Fruit fly (Drosophila melanogaster) whole organism, embryonic: ENCODE data around the gene UGP.

ENCODE experiments used
- Ada2b ChIP-seq: fragments of 200-800 bp; sonication (Bioruptor generic); IDR thresholded peaks from 2 replicates; pipeline ENCODE4 v1.3.6; 2022; ENCODE audit warnings: missing biosample characterization, missing genetic modification characterization
- Antp ChIP-seq: fragments of 200-800 bp; sonication (Bioruptor generic); optimal IDR thresholded peaks from 3 replicates; lab custom pipeline; 2016; ENCODE audit warnings: missing biosample characterization, missing genetic modification characterization
- Atf-2 ChIP-seq: fragments of 200-800 bp; sonication (Bioruptor generic); optimal IDR thresholded peaks from 2 replicates; lab custom pipeline; 2016; ENCODE audit warnings: missing biosample characterization, missing genetic modification characterization
- CG1024 ChIP-seq: fragments of 200-800 bp; sonication (Bioruptor generic); IDR thresholded peaks from 2 replicates; pipeline ENCODE4 v1.3.6; 2022; ENCODE audit warnings: missing biosample characterization, missing genetic modification characterization
- CG14710 ChIP-seq: fragments of 200-800 bp; sonication (Bioruptor generic); optimal IDR thresholded peaks from 3 replicates; lab custom pipeline; 2019; ENCODE audit warnings: missing biosample characterization, mild to moderate bottlenecking, missing genetic modification characterization, moderate library complexity
- CG14860 ChIP-seq: fragments of 200-800 bp; sonication (Bioruptor generic); IDR thresholded peaks from 3 replicates; pipeline ENCODE4 v1.3.6; 2022; ENCODE audit warnings: missing biosample characterization, missing genetic modification characterization; ENCODE audit not compliant: partially characterized antibody
- CG15696 ChIP-seq: fragments of 200-800 bp; sonication (Bioruptor generic); optimal IDR thresholded peaks from 2 replicates; lab custom pipeline; 2019; ENCODE audit warnings: missing biosample characterization, mild to moderate bottlenecking, missing genetic modification characterization, moderate library complexity
- CG1602 ChIP-seq: fragments of 200-800 bp; sonication (Bioruptor generic); optimal IDR thresholded peaks from 3 replicates; lab custom pipeline; 2016; ENCODE audit warnings: missing biosample characterization, missing genetic modification characterization
- CG17328 ChIP-seq: fragments of 200-800 bp; sonication (Bioruptor generic); IDR thresholded peaks from 2 replicates; pipeline ENCODE4 v1.3.6; 2022; ENCODE audit warnings: missing biosample characterization, missing genetic modification characterization
- CG17385 ChIP-seq: fragments of 200-800 bp; sonication (Bioruptor generic); optimal IDR thresholded peaks from 3 replicates; lab custom pipeline; 2018; ENCODE audit warnings: missing biosample characterization, mild to moderate bottlenecking, missing genetic modification characterization
- CG18599 ChIP-seq: fragments of 200-800 bp; sonication (Bioruptor generic); optimal IDR thresholded peaks from 3 replicates; lab custom pipeline; 2017; ENCODE audit warnings: missing biosample characterization, missing genetic modification characterization, mild to moderate bottlenecking, moderate library complexity, missing genetic modification reagents
- CG18764 ChIP-seq: fragments of 200-800 bp; sonication (Bioruptor generic); optimal IDR thresholded peaks from 3 replicates; lab custom pipeline; 2016; ENCODE audit warnings: missing biosample characterization, missing genetic modification characterization
- CG2199 ChIP-seq: fragments of 200-800 bp; sonication (Bioruptor generic); IDR thresholded peaks from 3 replicates; pipeline ENCODE4 v1.3.6; 2022; ENCODE audit warnings: missing biosample characterization, missing genetic modification characterization
- CG31441 ChIP-seq: fragments of 200-800 bp; sonication (Bioruptor generic); IDR thresholded peaks from 2 replicates; pipeline ENCODE4 v1.3.6; 2022; ENCODE audit warnings: missing biosample characterization, missing genetic modification characterization
- CG4730 ChIP-seq: fragments of 200-800 bp; sonication (Bioruptor generic); IDR thresholded peaks from 2 replicates; pipeline ENCODE4 v1.3.6; 2022; ENCODE audit warnings: missing biosample characterization, missing genetic modification characterization
- CG6654 ChIP-seq: fragments of 200-800 bp; sonication (Bioruptor generic); optimal IDR thresholded peaks from 2 replicates; lab custom pipeline; 2017; ENCODE audit warnings: missing biosample characterization, mild to moderate bottlenecking, missing genetic modification characterization
- CG7372 ChIP-seq: fragments of 200-800 bp; sonication (Bioruptor generic); IDR thresholded peaks from 2 replicates; pipeline ENCODE4 v1.3.6; 2022; ENCODE audit warnings: missing biosample characterization, missing genetic modification characterization
- CG8281 ChIP-seq: fragments of 200-800 bp; sonication (Bioruptor generic); optimal IDR thresholded peaks from 2 replicates; lab custom pipeline; 2018; ENCODE audit warnings: missing biosample characterization, mild to moderate bottlenecking, missing genetic modification characterization, moderate library complexity
- CG8765 ChIP-seq: fragments of 200-800 bp; sonication (Bioruptor generic); IDR thresholded peaks from 2 replicates; pipeline ENCODE4 v1.3.6; 2022; ENCODE audit warnings: missing biosample characterization, missing genetic modification characterization
- CG9609 ChIP-seq: fragments of 200-800 bp; sonication (Bioruptor generic); optimal IDR thresholded peaks from 3 replicates; lab custom pipeline; 2016; ENCODE audit warnings: missing biosample characterization, missing genetic modification characterization
- CHES-1-like ChIP-seq: fragments of 200-800 bp; sonication (Bioruptor generic); optimal IDR thresholded peaks from 2 replicates; lab custom pipeline; 2016; ENCODE audit warnings: missing biosample characterization, missing genetic modification characterization
- Dip2 ChIP-seq: fragments of 200-800 bp; sonication (Bioruptor generic); IDR thresholded peaks from 2 replicates; pipeline ENCODE4 v1.3.6; 2022; ENCODE audit warnings: missing biosample characterization, missing genetic modification characterization
- Dip3 ChIP-seq: fragments of 200-800 bp; sonication (Bioruptor generic); optimal IDR thresholded peaks from 3 replicates; lab custom pipeline; 2016; ENCODE audit warnings: missing biosample characterization, missing genetic modification characterization
- Dref ChIP-seq: fragments of 200-800 bp; sonication (Bioruptor generic); IDR thresholded peaks from 2 replicates; pipeline ENCODE4 v1.3.6; 2022; ENCODE audit warnings: missing biosample characterization, missing genetic modification characterization
- E2f2 ChIP-seq: fragments of 200-800 bp; sonication (Bioruptor generic); IDR thresholded peaks from 2 replicates; pipeline ENCODE4 v1.3.6; 2022; ENCODE audit warnings: missing biosample characterization, missing genetic modification characterization
- ERR ChIP-seq: fragments of 200-800 bp; sonication (Bioruptor generic); optimal IDR thresholded peaks from 2 replicates; lab custom pipeline; 2016; ENCODE audit warnings: missing biosample characterization, missing genetic modification characterization
- Ets65A ChIP-seq: fragments of 200-800 bp; sonication (Bioruptor generic); peaks from one replicate; lab custom pipeline; 2016; ENCODE audit warnings: missing biosample characterization, missing genetic modification characterization
- GATAe ChIP-seq: fragments of 200-800 bp; sonication (Bioruptor generic); conservative IDR thresholded peaks from 2 replicates; pipeline ENCODE4 v1.3.6; 2022; ENCODE audit warnings: missing biosample characterization, missing genetic modification characterization
- H15 ChIP-seq: fragments of 200-800 bp; sonication (Bioruptor generic); IDR thresholded peaks from 3 replicates; pipeline ENCODE4 v1.3.6; 2022; ENCODE audit warnings: missing biosample characterization, missing genetic modification characterization
- HHEX ChIP-seq: fragments of 200-800 bp; sonication (Bioruptor generic); optimal IDR thresholded peaks from 3 replicates; lab custom pipeline; 2017; ENCODE audit warnings: missing biosample characterization, mild to moderate bottlenecking, missing genetic modification characterization, missing genetic modification reagents
- HLH4C ChIP-seq: fragments of 200-800 bp; sonication (Bioruptor generic); IDR thresholded peaks from 3 replicates; pipeline ENCODE4 v1.3.6; 2022; ENCODE audit warnings: missing biosample characterization, missing genetic modification characterization; ENCODE audit not compliant: partially characterized antibody
- HLH54F ChIP-seq: fragments of 200-800 bp; sonication (Bioruptor generic); optimal IDR thresholded peaks from 3 replicates; lab custom pipeline; 2016; ENCODE audit warnings: missing biosample characterization, missing genetic modification characterization
- Hr39 ChIP-seq: fragments of >200 bp; optimal IDR thresholded peaks from 2 replicates; lab custom pipeline; 2017
- Hr51 ChIP-seq, 2 experiments: fragments of 200-800 bp; sonication (Bioruptor generic); optimal IDR thresholded peaks; 2 replicates in 1 of 2; 3 replicates in 1 of 2; lab custom pipeline; 2016 to 2018; ENCODE audit warnings: missing biosample characterization in 2 of 2, missing genetic modification characterization in 2 of 2, mild to moderate bottlenecking in 1 of 2, moderate library complexity in 1 of 2
- Opbp ChIP-seq: fragments of 200-800 bp; sonication (Bioruptor generic); IDR thresholded peaks from 3 replicates; pipeline ENCODE4 v1.3.6; 2022; ENCODE audit warnings: missing biosample characterization, missing genetic modification characterization; ENCODE audit not compliant: partially characterized antibody
- ash1 ChIP-seq: fragments of 200-800 bp; sonication (Bioruptor generic); optimal IDR thresholded peaks from 2 replicates; lab custom pipeline; 2018; ENCODE audit warnings: missing biosample characterization, mild to moderate bottlenecking, missing genetic modification characterization
- br ChIP-seq: fragments of >200 bp; optimal IDR thresholded peaks from 2 replicates; lab custom pipeline; 2017
- chinmo ChIP-seq: fragments of 200-800 bp; sonication (Bioruptor generic); IDR thresholded peaks from 4 replicates; pipeline ENCODE4 v1.3.6; 2022; ENCODE audit warnings: missing biosample characterization, missing genetic modification characterization; ENCODE audit not compliant: partially characterized antibody
- da ChIP-seq: fragments of 200-800 bp; sonication (Bioruptor generic); optimal IDR thresholded peaks from 2 replicates; lab custom pipeline; 2016; ENCODE audit warnings: missing biosample characterization, missing genetic modification characterization
- dimm ChIP-seq: fragments of 200-800 bp; sonication (Bioruptor generic); IDR thresholded peaks from 2 replicates; pipeline ENCODE4 v1.3.6; 2022; ENCODE audit warnings: missing biosample characterization, missing genetic modification characterization
- disco-r ChIP-seq: fragments of 200-800 bp; sonication (Bioruptor generic); optimal IDR thresholded peaks from 2 replicates; lab custom pipeline; 2016; ENCODE audit warnings: missing biosample characterization, missing genetic modification characterization
- dm ChIP-seq: fragments of 200-800 bp; sonication (Bioruptor generic); optimal IDR thresholded peaks from 3 replicates; lab custom pipeline; 2016; ENCODE audit warnings: missing biosample characterization, missing genetic modification characterization
- gsb ChIP-seq: fragments of 200-800 bp; sonication (Bioruptor generic); IDR thresholded peaks from 2 replicates; pipeline ENCODE4 v1.3.6; 2022; ENCODE audit warnings: missing biosample characterization, missing genetic modification characterization
- her ChIP-seq: fragments of 200-800 bp; sonication (Bioruptor generic); optimal IDR thresholded peaks from 2 replicates; lab custom pipeline; 2016; ENCODE audit warnings: missing biosample characterization, missing genetic modification characterization
- hkb ChIP-seq, 2 experiments: fragments of 200-800 bp in 1 of 2; fragments of >200 bp in 1 of 2; sonication (Bioruptor generic) in 1 of 2; IDR thresholded peaks in 1 of 2; optimal IDR thresholded peaks in 1 of 2; 2 replicates each; pipeline versions ENCODE4 v1.3.6 to Lab custom; 2017 to 2022; ENCODE audit warnings: missing biosample characterization in 1 of 2, missing genetic modification characterization in 1 of 2
- jigr1 ChIP-seq: fragments of 200-800 bp; sonication (Bioruptor generic); IDR thresholded peaks from 3 replicates; pipeline ENCODE4 v1.3.6; 2022; ENCODE audit warnings: missing biosample characterization, missing genetic modification characterization
- mirr ChIP-seq: fragments of 200-800 bp; sonication (Bioruptor generic); optimal IDR thresholded peaks from 3 replicates; lab custom pipeline; 2018; ENCODE audit warnings: missing biosample characterization, mild to moderate bottlenecking, missing genetic modification characterization
- nerfin-2 ChIP-seq: fragments of 200-800 bp; sonication (Bioruptor generic); IDR thresholded peaks from 2 replicates; pipeline ENCODE4 v1.3.6; 2022; ENCODE audit warnings: missing biosample characterization, missing genetic modification characterization; ENCODE audit not compliant: partially characterized antibody
- phol ChIP-seq: fragments of 200-800 bp; sonication (Bioruptor generic); optimal IDR thresholded peaks from 3 replicates; lab custom pipeline; 2018; ENCODE audit warnings: missing biosample characterization, mild to moderate bottlenecking, missing genetic modification characterization, moderate library complexity
- pita ChIP-seq: fragments of 200-800 bp; sonication (Bioruptor generic); optimal IDR thresholded peaks from 2 replicates; lab custom pipeline; 2017; ENCODE audit warnings: missing biosample characterization, mild to moderate bottlenecking, missing genetic modification characterization
- ssp ChIP-seq: fragments of 200-800 bp; sonication (Bioruptor generic); IDR thresholded peaks from 2 replicates; pipeline ENCODE4 v1.3.6; 2022; ENCODE audit warnings: missing biosample characterization, missing genetic modification characterization
- vvl ChIP-seq: fragments of 200-800 bp; sonication (Bioruptor generic); IDR thresholded peaks from 2 replicates; pipeline ENCODE4 v1.3.6; 2022; ENCODE audit warnings: missing biosample characterization, missing genetic modification characterization

Gene UGP

DNA sequence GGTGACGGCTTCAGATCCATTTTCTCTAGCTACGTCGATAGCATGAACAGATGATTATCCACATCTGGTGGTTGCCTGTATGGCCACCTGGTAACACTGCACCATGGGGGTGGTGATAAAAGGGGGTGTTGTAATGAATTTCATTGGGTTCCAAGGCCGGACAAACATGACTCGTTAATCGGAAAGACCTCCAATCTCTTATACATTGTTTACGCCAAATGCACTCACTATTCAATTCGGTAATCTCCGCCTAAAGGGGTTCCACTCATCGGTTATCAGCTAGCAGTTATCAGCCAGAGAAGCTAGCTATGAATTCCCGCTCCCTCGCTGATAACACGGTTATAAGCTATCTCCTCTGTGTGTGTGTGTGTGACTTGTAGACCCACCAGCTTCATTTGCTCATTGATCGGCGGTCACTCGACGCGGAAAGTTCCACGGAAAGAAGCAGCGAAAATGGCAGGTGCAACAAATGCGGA is 1.5 kb upstream of the UGP start, which contains the start of gene Pdxk (continued):
- TF ChIP-seq HHEX (GFP tag; lab: Kevin White, UChicago) (no peak), CG9609 (GFP tag; lab: Kevin White, UChicago) (no peak), Dip3 (GFP tag; lab: Kevin White, UChicago) (no peak), dm (GFP tag; lab: Kevin White, UChicago) (no peak), CHES-1-like (no peak), CG6654 (GFP tag; lab: Kevin White, UChicago) (no peak), HLH4C (GFP tag; lab: Robert Waterston, UW) (0 out of 3 replicates have a peak, but pooled peaks have one; percentile 30), ERR (peak; percentile 19), Atf-2 (no peak), Hr51 (GFP tag; optimal IDR thresholded peaks at IDR 0.05; lab: Kevin White, UChicago) (no peak), Ets65A (GFP tag; lab: Kevin White, UChicago) (no peak), E2f2 (peak; percentile 37; the same call in 1 of the 2 replicates), mirr (GFP tag; lab: Kevin White, UChicago) (peak; percentile 96), CG1024 (GFP tag; lab: Robert Waterston, UW) (no peak), ssp (GFP tag; lab: Robert Waterston, UW) (no peak), br (no peak), CG18764 (GFP tag; lab: Kevin White, UChicago) (no peak), phol (tag; lab: Kevin White, UChicago) (no peak), dimm (no peak), pita (GFP tag; lab: Kevin White, UChicago) (no peak), CG17385 (peak; percentile 32), CG8281 (tag; lab: Kevin White, UChicago) (no peak), Opbp (GFP tag; lab: Robert Waterston, UW) (no peak), CG14860 (GFP tag; lab: Robert Waterston, UW) (no peak), da (GFP tag; lab: Kevin White, UChicago) (no peak), GATAe (peak; percentile 89), hkb (optimal IDR thresholded peaks at IDR 0.05; lab: Kevin White, UChicago) (no peak), hkb (GFP tag; IDR thresholded peaks at IDR 0.05; lab: Robert Waterston, UW) (peak; percentile 37), CG18599 (GFP tag; lab: Kevin White, UChicago) (no peak), Ada2b (GFP tag; lab: Robert Waterston, UW) (no peak), gsb (no peak), CG15696 (tag; lab: Kevin White, UChicago) (no peak), ash1 (GFP tag; lab: Kevin White, UChicago) (no peak), Hr39 (lab: Kevin White, UChicago) (no peak), H15 (no peak), chinmo (GFP tag; lab: Robert Waterston, UW) (peak; percentile 77; the same call in 3 of the 4 replicates), CG4730 (GFP tag; lab: Robert Waterston, UW) (no peak), her (GFP tag; lab: Kevin White, UChicago) (no peak), disco-r (GFP tag; lab: Kevin White, UChicago) (no peak), HLH54F (GFP tag; lab: Kevin White, UChicago) (no peak), CG14710 (tag; lab: Kevin White, UChicago) (peak; percentile 25), Dip2 (GFP tag; lab: Robert Waterston, UW) (no peak), Dref (GFP tag; lab: Robert Waterston, UW) (peak; percentile 67), CG8765 (GFP tag; lab: Robert Waterston, UW) (no peak), CG7372 (GFP tag; lab: Robert Waterston, UW) (no peak), CG2199 (GFP tag; lab: Robert Waterston, UW) (no peak), CG31441 (GFP tag; lab: Robert Waterston, UW) (0 out of 2 replicates have a peak, but pooled peaks have one; percentile 21), Antp (GFP tag; lab: Kevin White, UChicago) (no peak), CG17328 (GFP tag; lab: Robert Waterston, UW) (no peak), jigr1 (no peak), CG1602 (GFP tag; lab: Kevin White, UChicago) (no peak), nerfin-2 (GFP tag; lab: Robert Waterston, UW) (no peak), vvl (GFP tag; lab: Robert Waterston, UW) (peak; percentile 46)
